Fruit fly (Drosophila melanogaster) whole organism, pupa: ENCODE measurements around the gene CG31697.
A peak's percentile ranks its signal among the peaks of the same experiment; 100 is the strongest.

ENCODE experiments used
- CG10348 ChIP-seq: fragments of 200-800 bp; sonication (Bioruptor generic); IDR thresholded peaks from 2 replicates; pipeline ENCODE4 v1.3.6; 2022; ENCODE audit warnings: missing biosample characterization, missing genetic modification characterization
- CG12605 ChIP-seq: fragments of 200-800 bp; sonication (Bioruptor generic); IDR thresholded peaks from 2 replicates; pipeline ENCODE4 v1.3.6; 2022; ENCODE audit warnings: missing biosample characterization, missing genetic modification characterization
- CG13204 ChIP-seq: fragments of 200-800 bp; sonication (Bioruptor generic); optimal IDR thresholded peaks from 2 replicates; lab custom pipeline; 2018; ENCODE audit warnings: missing biosample characterization, mild to moderate bottlenecking, missing genetic modification characterization, moderate library complexity
- CG14655 ChIP-seq: fragments of 200-800 bp; sonication (Bioruptor generic); optimal IDR thresholded peaks from 3 replicates; lab custom pipeline; 2017; ENCODE audit warnings: mild to moderate bottlenecking, missing biosample characterization, missing genetic modification reagents, missing genetic modification characterization
- CG15710 ChIP-seq: fragments of 200-800 bp; sonication (Bioruptor generic); optimal IDR thresholded peaks from 2 replicates; lab custom pipeline; 2018; ENCODE audit warnings: missing biosample characterization, mild to moderate bottlenecking, missing genetic modification characterization, moderate library complexity
- CG17806 ChIP-seq: fragments of 200-800 bp; sonication (Bioruptor generic); optimal IDR thresholded peaks from 2 replicates; lab custom pipeline; 2018; ENCODE audit warnings: missing biosample characterization, mild to moderate bottlenecking, missing genetic modification characterization, moderate library complexity
- CG32121 ChIP-seq: fragments of 200-800 bp; sonication (Bioruptor generic); IDR thresholded peaks from 2 replicates; pipeline ENCODE4 v1.3.6; 2022; ENCODE audit warnings: missing biosample characterization, missing genetic modification characterization
- CG34367 ChIP-seq: fragments of 200-800 bp; sonication (Bioruptor generic); optimal IDR thresholded peaks from 2 replicates; lab custom pipeline; 2018; ENCODE audit warnings: missing biosample characterization, mild to moderate bottlenecking, missing genetic modification characterization
- CG4496 ChIP-seq: fragments of 200-800 bp; sonication (Bioruptor generic); IDR thresholded peaks from 3 replicates; pipeline ENCODE4 v1.3.6; 2022; ENCODE audit warnings: missing biosample characterization, missing genetic modification characterization
- CG8159 ChIP-seq: fragments of 200-800 bp; sonication (Bioruptor generic); optimal IDR thresholded peaks from 3 replicates; lab custom pipeline; 2018; ENCODE audit warnings: missing biosample characterization, mild to moderate bottlenecking, missing genetic modification characterization, moderate library complexity
- CG8301 ChIP-seq: fragments of 200-800 bp; sonication (Bioruptor generic); optimal IDR thresholded peaks from 2 replicates; lab custom pipeline; 2018; ENCODE audit warnings: missing biosample characterization, mild to moderate bottlenecking, missing genetic modification characterization
- CG9948 ChIP-seq: fragments of 200-800 bp; sonication (Bioruptor generic); optimal IDR thresholded peaks from 2 replicates; lab custom pipeline; 2018; ENCODE audit warnings: missing biosample characterization, mild to moderate bottlenecking, missing genetic modification characterization, moderate library complexity
- D1 ChIP-seq: fragments of 200-800 bp; sonication (Bioruptor generic); optimal IDR thresholded peaks from 2 replicates; lab custom pipeline; 2018; ENCODE audit warnings: missing biosample characterization, mild to moderate bottlenecking, missing genetic modification characterization, moderate library complexity
- EcR ChIP-seq: fragments of 200-800 bp; sonication (Bioruptor generic); optimal IDR thresholded peaks from 3 replicates; lab custom pipeline; 2019; ENCODE audit warnings: missing biosample characterization, missing genetic modification characterization, mild to moderate bottlenecking, moderate library complexity, missing genetic modification reagents
- Ets98B ChIP-seq: fragments of 200-800 bp; sonication (Bioruptor generic); IDR thresholded peaks from 2 replicates; pipeline ENCODE4 v1.3.6; 2022; ENCODE audit warnings: missing biosample characterization, missing genetic modification characterization
- Pif1A ChIP-seq: fragments of 200-800 bp; sonication (Bioruptor generic); optimal IDR thresholded peaks from 3 replicates; lab custom pipeline; 2016; ENCODE audit warnings: missing biosample characterization, missing genetic modification characterization
- Pif1B ChIP-seq: fragments of 200-800 bp; sonication (Bioruptor generic); optimal IDR thresholded peaks from 3 replicates; lab custom pipeline; 2016; ENCODE audit warnings: missing biosample characterization, missing genetic modification characterization
- Snoo ChIP-seq: fragments of 200-800 bp; sonication (Bioruptor generic); optimal IDR thresholded peaks from 3 replicates; lab custom pipeline; 2017; ENCODE audit warnings: missing biosample characterization, mild to moderate bottlenecking, missing genetic modification characterization, inconsistent platforms
- fd96Ca ChIP-seq: fragments of 200-800 bp; sonication (Bioruptor generic); IDR thresholded peaks from 3 replicates; pipeline ENCODE4 v1.3.6; 2022; ENCODE audit warnings: missing biosample characterization, missing genetic modification characterization
- gl ChIP-seq: fragments of 200-800 bp; sonication (Bioruptor generic); optimal IDR thresholded peaks from 2 replicates; lab custom pipeline; 2018; ENCODE audit warnings: missing biosample characterization, mild to moderate bottlenecking, missing genetic modification characterization
- rn ChIP-seq: fragments of 200-800 bp; sonication (Bioruptor generic); IDR thresholded peaks from 2 replicates; pipeline ENCODE4 v1.3.6; 2022; ENCODE audit warnings: missing biosample characterization, missing genetic modification characterization

CG31697 gene

dm6 chr2L:19512184-19512583 is 23.1 kb upstream of the CG31697 start:
- TF ChIP-seq CG15710 (no peak), EcR (GFP tag; lab: Kevin White, UChicago) (no peak), CG17806 (no peak), gl (tag; lab: Kevin White, UChicago) (no peak), CG8301 (tag; lab: Kevin White, UChicago) (no peak), CG14655 (no peak), CG8159 (no peak), CG9948 (tag; lab: Kevin White, UChicago) (no peak), D1 (tag; lab: Kevin White, UChicago) (no peak), rn (GFP tag; lab: Robert Waterston, UW) (no peak), CG4496 (GFP tag; lab: Robert Waterston, UW) (no peak), CG13204 (no peak)

- no peak for TF ChIP-seq CG10348 (GFP tag; lab: Robert Waterston, UW)
- TF ChIP-seq Snoo (tag; lab: Kevin White, UChicago), result no peak
- no peak for TF ChIP-seq rn (GFP tag; lab: Robert Waterston, UW)
- TF ChIP-seq EcR (GFP tag; lab: Kevin White, UChicago), result no peak
- TF ChIP-seq D1 (tag; lab: Kevin White, UChicago), result no peak
- TF ChIP-seq fd96Ca, result no peak
- no peak for TF ChIP-seq Pif1B
- no peak for TF ChIP-seq gl (tag; lab: Kevin White, UChicago)
- TF ChIP-seq CG4496 (GFP tag; lab: Robert Waterston, UW), result no peak
- no peak for TF ChIP-seq CG13204
- TF ChIP-seq CG15710, result no peak
- no peak for TF ChIP-seq Ets98B (GFP tag; lab: Robert Waterston, UW)
- TF ChIP-seq CG12605 (GFP tag; lab: Robert Waterston, UW), result no peak
- no peak for TF ChIP-seq CG8159
- TF ChIP-seq CG34367 (tag; lab: Kevin White, UChicago), result no peak
Measured at dm6 chr2L:19516062-19516461, 19.2 kb upstream of the CG31697 start.

dm6 chr2L:19517154-19517814 is 18.0 kb upstream of the CG31697 start, which contains the start of gene Hasp:
Gene Hasp, minus strand, starts transcription at chr2L:19517204.
- TF ChIP-seq CG4496 (GFP tag; lab: Robert Waterston, UW) (peak; percentile 13; the same call in 1 of the 3 replicates), gl (tag; lab: Kevin White, UChicago) (no peak), CG15710 (peak; percentile 18), Ets98B (GFP tag; lab: Robert Waterston, UW) (peak; percentile 21), Pif1B (peak; percentile 13)
- TF ChIP-seq, all 21 proteins: peak for 4

- peak; percentile 44; the same call in 1 of the 2 replicates for TF ChIP-seq CG32121 (GFP tag; lab: Robert Waterston, UW)
- TF ChIP-seq Ets98B (GFP tag; lab: Robert Waterston, UW), result no peak
- peak; percentile 11; the same call in 1 of the 3 replicates for TF ChIP-seq fd96Ca
- no peak for TF ChIP-seq CG10348 (GFP tag; lab: Robert Waterston, UW)
- no peak for TF ChIP-seq Pif1B
- TF ChIP-seq Snoo (tag; lab: Kevin White, UChicago), result no peak
Measured at dm6 chr2L:19518636-19519086, 16.6 kb upstream of the CG31697 start, which contains the start of gene CG10132. Gene CG10132, plus strand, starts transcription at chr2L:19518824.

- TF ChIP-seq CG14655, result no peak
- no peak for TF ChIP-seq CG8159
- TF ChIP-seq Pif1A (GFP tag; lab: Kevin White, UChicago), result no peak
Measured at dm6 chr2L:19519611-19520010, 15.6 kb upstream of the CG31697 start.

- TF ChIP-seq CG17806 (no peak), D1 (tag; lab: Kevin White, UChicago) (no peak), CG14655 (no peak), CG34367 (tag; lab: Kevin White, UChicago) (no peak), gl (tag; lab: Kevin White, UChicago) (no peak), CG10348 (GFP tag; lab: Robert Waterston, UW) (no peak), Pif1B (no peak), CG4496 (GFP tag; lab: Robert Waterston, UW) (no peak), CG15710 (no peak), CG8301 (tag; lab: Kevin White, UChicago) (no peak), Ets98B (GFP tag; lab: Robert Waterston, UW) (no peak), Snoo (tag; lab: Kevin White, UChicago) (no peak), rn (GFP tag; lab: Robert Waterston, UW) (no peak), CG13204 (no peak), CG9948 (tag; lab: Kevin White, UChicago) (no peak), fd96Ca (no peak), CG8159 (no peak), CG32121 (GFP tag; lab: Robert Waterston, UW) (no peak)
- TF ChIP-seq, all 21 proteins: peak for 0
Measured at dm6 chr2L:19526316-19526715, 8.9 kb upstream of the CG31697 start, which contains the start of the genes Dpm1 and CG10137. Gene Dpm1, minus strand, starts transcription at chr2L:19526368. Gene CG10137, plus strand, starts transcription at chr2L:19526686.

dm6 chr2L:19526844-19527243 is 8.4 kb upstream of the CG31697 start:
- TF ChIP-seq CG34367 (tag; lab: Kevin White, UChicago) (no peak), CG14655 (no peak), Pif1B (no peak), CG4496 (GFP tag; lab: Robert Waterston, UW) (no peak), gl (tag; lab: Kevin White, UChicago) (no peak), CG32121 (GFP tag; lab: Robert Waterston, UW) (no peak), Snoo (tag; lab: Kevin White, UChicago) (no peak), fd96Ca (no peak), CG15710 (no peak), rn (GFP tag; lab: Robert Waterston, UW) (no peak), CG10348 (GFP tag; lab: Robert Waterston, UW) (no peak), CG13204 (no peak), CG12605 (GFP tag; lab: Robert Waterston, UW) (no peak), CG9948 (tag; lab: Kevin White, UChicago) (no peak)
